Worm (Caenorhabditis elegans) whole organism, L4 larva: ENCODE measurements around the gene F13A7.12.

Source experiments
- D1046.2 ChIP-seq: fragments of 200-800 bp; sonication (Bioruptor generic); IDR thresholded peaks from 2 replicates; pipeline ENCODE4 v1.3.6; 2022; ENCODE audit warnings: missing genetic modification characterization, missing compliant biosample characterization
- F49E8.2 ChIP-seq: sonication (generic microtip); optimal IDR thresholded peaks from 2 replicates; lab custom pipeline; 2016; ENCODE audit warnings: missing compliant biosample characterization, mild to moderate bottlenecking, missing genetic modification characterization, borderline replicate concordance
- arid-1 ChIP-seq: fragments of 200-800 bp; sonication (Bioruptor generic); conservative IDR thresholded peaks from 2 replicates; pipeline ENCODE4 v1.3.6; 2022; ENCODE audit warnings: missing genetic modification reagents, missing genetic modification characterization, missing compliant biosample characterization
- daf-12 ChIP-seq: fragments of 150-350 bp; optimal IDR thresholded peaks from 2 replicates; lab custom pipeline; 2014; ENCODE audit warnings: missing biosample characterization, missing genetic modification reagents, missing genetic modification characterization
- egl-43 ChIP-seq: fragments of 200-800 bp; sonication (Bioruptor generic); IDR thresholded peaks from 2 replicates; pipeline ENCODE4 v1.3.6; 2022; ENCODE audit warnings: missing genetic modification reagents, missing genetic modification characterization, missing compliant biosample characterization
- hlh-30 ChIP-seq: sonication (generic microtip); optimal IDR thresholded peaks from 2 replicates; lab custom pipeline; 2017; ENCODE audit warnings: antibody characterized with exemption, mild to moderate bottlenecking, missing genetic modification characterization, missing compliant biosample characterization; ENCODE audit not compliant: insufficient read depth
- nhr-11 ChIP-seq: fragments of 150-350 bp; optimal IDR thresholded peaks from 2 replicates; lab custom pipeline; 2014; ENCODE audit warnings: missing biosample characterization, missing genetic modification characterization
- pha-4 ChIP-seq, 2 experiments: fragments of 150-350 bp in 1 of 2; fragments of 200-800 bp in 1 of 2; sonication (Bioruptor generic) in 1 of 2; IDR thresholded peaks in 1 of 2; optimal IDR thresholded peaks in 1 of 2; 2 replicates each; pipeline versions ENCODE4 v1.3.6 to Lab custom; 2014 to 2022; ENCODE audit warnings: missing genetic modification characterization in 2 of 2, missing genetic modification reagents in 2 of 2, missing biosample characterization in 1 of 2, missing compliant biosample characterization in 1 of 2
- pqm-1 ChIP-seq: sonication (generic microtip); optimal IDR thresholded peaks from 2 replicates; lab custom pipeline; 2017; ENCODE audit warnings: missing biosample characterization, missing genetic modification characterization
- rbr-2 ChIP-seq: sonication (generic microtip); optimal IDR thresholded peaks from 2 replicates; lab custom pipeline; 2016; ENCODE audit warnings: missing genotype, missing genetic modification characterization, missing compliant biosample characterization
- skn-1 ChIP-seq: fragments of 150-350 bp; optimal IDR thresholded peaks from 2 replicates; lab custom pipeline; 2014; ENCODE audit warnings: missing biosample characterization, missing genetic modification characterization
- unc-39 ChIP-seq: sonication (generic microtip); optimal IDR thresholded peaks from 2 replicates; lab custom pipeline; 2017; ENCODE audit warnings: missing biosample characterization, missing genetic modification characterization

- TF ChIP-seq rbr-2 (tag; lab: Kevin White, UChicago): no peak
- no peak for TF ChIP-seq pqm-1
- no peak for TF ChIP-seq D1046.2 (GFP tag; lab: Robert Waterston, UW)
- TF ChIP-seq skn-1 (tag; lab: Kevin White, UChicago): no peak
- TF ChIP-seq pha-4 (GFP tag; IDR thresholded peaks at IDR 0.05; lab: Robert Waterston, UW): no peak; the same call in 1 of the 2 replicates
- no peak for TF ChIP-seq pha-4 (tag; optimal IDR thresholded peaks at IDR 0.05; lab: Kevin White, UChicago)
- no peak for TF ChIP-seq daf-12 (tag; lab: Kevin White, UChicago)
- no peak for TF ChIP-seq nhr-11 (tag; lab: Kevin White, UChicago)
- TF ChIP-seq unc-39 (tag; lab: Kevin White, UChicago): no peak
- no peak for TF ChIP-seq egl-43 (GFP tag; lab: Robert Waterston, UW)
- no peak for TF ChIP-seq arid-1
- TF ChIP-seq hlh-30: no peak
- TF ChIP-seq F49E8.2: no peak
Observed at ce11 chrV:16376430-16376948, 19.4 kb upstream of the F13A7.12 start.
